Fruit fly (Drosophila melanogaster): Measurements from ENCODE around the gene Prosbeta3.

DNA sequence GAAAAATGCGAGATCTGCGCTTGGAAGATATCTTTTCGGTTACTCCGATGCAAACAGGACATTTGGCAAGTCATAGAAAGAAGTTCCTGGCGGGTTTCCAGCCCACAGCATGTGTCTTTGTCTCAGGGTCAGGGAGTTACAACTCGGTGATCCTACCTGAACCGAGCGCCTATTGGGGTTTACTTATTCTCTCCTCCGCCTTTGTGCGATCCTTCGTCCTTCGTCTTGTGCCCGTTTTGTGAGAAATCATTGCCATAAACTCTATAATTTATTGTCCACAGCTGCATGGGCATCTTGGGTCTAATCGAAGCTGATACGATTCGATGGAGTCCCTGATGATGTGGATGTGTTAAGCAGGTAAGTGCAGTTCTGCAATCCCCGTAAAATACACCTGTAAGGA lies 31.9 kb upstream of the Prosbeta3 start:
- TF ChIP-seq CTCF (optimal IDR thresholded peaks at IDR 0.05) (no peak), CG8478 (optimal IDR thresholded peaks at IDR 0.05) (no peak)

Measured in S2 (cell line).